Worm (Caenorhabditis elegans) whole organism, L3 larva: Measurements from ENCODE around the gene srbc-58.

Source experiments
- aly-2 ChIP-seq: fragments of 150-350 bp; optimal IDR thresholded peaks from 2 replicates; lab custom pipeline; 2014; ENCODE audit warnings: missing biosample characterization, missing genetic modification characterization
- ceh-82 ChIP-seq: fragments of 150-350 bp; optimal IDR thresholded peaks from 2 replicates; lab custom pipeline; 2014; ENCODE audit warnings: missing biosample characterization, missing genetic modification characterization
- lin-39 ChIP-seq: fragments of 150-350 bp; optimal IDR thresholded peaks from 2 replicates; lab custom pipeline; 2018; ENCODE audit warnings: missing biosample characterization, missing genetic modification reagents, missing genetic modification characterization
- mdl-1 ChIP-seq: fragments of 150-350 bp; optimal IDR thresholded peaks from 2 replicates; lab custom pipeline; 2014; ENCODE audit warnings: missing biosample characterization, missing genetic modification characterization
- nhr-12 ChIP-seq: fragments of 150-350 bp; optimal IDR thresholded peaks from 2 replicates; lab custom pipeline; 2014; ENCODE audit warnings: missing biosample characterization, missing genetic modification characterization
- nhr-237 ChIP-seq: fragments of 150-350 bp; optimal IDR thresholded peaks from 2 replicates; lab custom pipeline; 2014; ENCODE audit warnings: missing biosample characterization, missing genetic modification characterization
- nhr-77 ChIP-seq: fragments of 150-350 bp; optimal IDR thresholded peaks from 2 replicates; lab custom pipeline; 2014; ENCODE audit warnings: missing biosample characterization, missing genetic modification characterization
- pqm-1 ChIP-seq: fragments of 150-350 bp; optimal IDR thresholded peaks from 2 replicates; lab custom pipeline; 2017; ENCODE audit warnings: missing biosample characterization, missing genetic modification characterization, inconsistent platforms
- skn-1 ChIP-seq: fragments of 150-350 bp; optimal IDR thresholded peaks from 2 replicates; lab custom pipeline; 2014; ENCODE audit warnings: missing biosample characterization, missing genetic modification characterization
- snpc-4 ChIP-seq: fragments of 150-350 bp; optimal IDR thresholded peaks from 2 replicates; lab custom pipeline; 2014; ENCODE audit warnings: missing biosample characterization, missing genetic modification characterization
- unc-39 ChIP-seq: sonication (generic microtip); optimal IDR thresholded peaks from 4 replicates; lab custom pipeline; 2017; ENCODE audit warnings: missing biosample characterization, missing genetic modification characterization
- unc-62 ChIP-seq: fragments of 150-350 bp; sonication (generic microtip); optimal IDR thresholded peaks from 4 replicates; lab custom pipeline; 2014; ENCODE audit warnings: missing biosample characterization, missing genetic modification reagents, missing genetic modification characterization
- zag-1 ChIP-seq: fragments of 150-350 bp; optimal IDR thresholded peaks from 2 replicates; lab custom pipeline; 2014; ENCODE audit warnings: missing biosample characterization, missing genetic modification characterization

DNA sequence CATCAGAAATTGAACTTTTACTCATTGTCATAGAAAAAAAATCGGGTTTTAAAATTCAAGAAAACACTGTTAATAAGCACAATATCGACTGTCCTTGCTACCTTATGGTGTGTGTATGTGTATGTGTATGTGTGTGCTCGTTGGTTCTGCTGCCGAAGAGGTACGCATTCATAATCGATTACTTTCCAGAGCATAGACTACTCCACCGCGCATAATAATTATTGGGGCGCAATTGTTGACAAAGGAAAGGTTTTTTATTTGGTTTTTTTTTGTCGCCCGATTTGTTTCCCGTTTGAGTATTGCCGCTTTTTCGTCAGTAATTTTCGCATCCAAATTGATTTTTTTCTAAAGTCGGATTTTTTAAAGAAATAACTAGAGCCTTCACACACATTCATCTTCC is 13.6 kb upstream of the srbc-58 start, which contains the start of gene C05E4.15:
- TF ChIP-seq lin-39 (tag; lab: Kevin White, UChicago) (no peak), snpc-4 (tag; lab: Kevin White, UChicago) (no peak), nhr-77 (tag; lab: Kevin White, UChicago) (no peak), unc-62 (GFP tag; lab: Kevin White, UChicago) (no peak), aly-2 (tag; lab: Kevin White, UChicago) (no peak), skn-1 (tag; lab: Kevin White, UChicago) (no peak), pqm-1 (tag; lab: Kevin White, UChicago) (no peak), nhr-237 (no peak), mdl-1 (no peak), unc-39 (tag; lab: Kevin White, UChicago) (no peak), zag-1 (no peak), nhr-12 (tag; lab: Kevin White, UChicago) (no peak), ceh-82 (tag; lab: Kevin White, UChicago) (no peak)
